Worm (Caenorhabditis elegans): Measurements from ENCODE around the gene K11G9.5.
A peak's percentile ranks its signal among the peaks of the same experiment; 100 is the strongest.

The K11G9.5 gene

DNA sequence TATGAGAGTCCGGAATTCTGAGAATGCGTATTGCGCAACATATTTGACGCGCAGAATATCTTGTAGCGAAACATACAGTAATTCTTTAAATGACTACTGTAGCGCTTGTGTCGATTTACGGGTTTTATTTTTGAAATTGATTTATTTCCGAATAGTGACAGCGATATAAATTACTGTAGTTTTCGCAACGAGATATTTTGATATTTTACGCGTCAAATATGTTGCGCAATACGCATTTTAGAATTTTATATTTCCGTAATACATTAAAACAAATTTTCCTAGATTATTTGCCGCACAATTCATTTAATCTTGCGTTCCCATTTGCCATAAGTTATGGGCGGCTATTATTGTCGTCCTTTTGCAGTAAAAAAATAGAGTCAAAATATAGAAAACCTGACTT is 17.1 kb upstream of the K11G9.5 start:
- TF ChIP-seq nhr-90 (tag; optimal IDR thresholded peaks at IDR 0.05; ENCODE audit: poor library complexity) (no peak), pag-3 (tag; optimal IDR thresholded peaks at IDR 0.05; ENCODE audit: borderline replicate concordance, insufficient read depth) (no peak), lsy-2 (tag; optimal IDR thresholded peaks at IDR 0.05) (no peak), lin-13 (GFP tag; optimal IDR thresholded peaks at IDR 0.05) (no peak), skn-1 (tag; optimal IDR thresholded peaks at IDR 0.05) (no peak), isw-1 (GFP tag; IDR thresholded peaks at IDR 0.05) (no peak), nhr-77 (tag; optimal IDR thresholded peaks at IDR 0.05) (no peak), C04F5.9 (tag; optimal IDR thresholded peaks at IDR 0.05) (no peak), irx-1 (tag; optimal IDR thresholded peaks at IDR 0.05) (no peak), lin-14 (GFP tag; optimal IDR thresholded peaks at IDR 0.05) (no peak), jun-1 (tag; optimal IDR thresholded peaks at IDR 0.05) (no peak), egl-27 (tag; optimal IDR thresholded peaks at IDR 0.05) (no peak), lir-3 (tag; optimal IDR thresholded peaks at IDR 0.05; ENCODE audit: poor library complexity) (no peak), nhr-47 (tag; optimal IDR thresholded peaks at IDR 0.05) (no peak), efl-1 (optimal IDR thresholded peaks at IDR 0.05) (no peak), efl-1 (GFP tag; optimal IDR thresholded peaks at IDR 0.05 in 1 of 2) (no peak)

DNA sequence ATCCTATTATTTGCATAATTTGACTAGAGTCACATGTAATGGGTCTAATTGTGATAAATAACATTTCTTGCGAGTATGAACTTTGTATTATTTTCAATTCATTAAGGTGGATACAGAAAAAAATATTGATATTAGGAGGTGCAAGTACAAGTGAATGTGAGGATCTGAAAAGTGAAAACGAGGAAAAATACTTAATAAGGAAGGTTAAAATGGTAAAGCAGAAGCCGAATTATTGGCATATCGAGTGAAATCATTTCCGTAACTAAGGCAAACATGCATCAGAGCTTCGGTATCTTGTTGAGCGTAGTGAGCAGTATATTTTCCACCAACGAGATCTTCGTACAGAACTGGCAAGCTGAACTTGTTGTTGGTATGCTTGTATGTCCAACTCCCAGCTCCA is 16.2 kb upstream of the K11G9.5 start:
- TF ChIP-seq xbp-1 (tag; optimal IDR thresholded peaks at IDR 0.05) (no peak), C16A3.4 (tag; optimal IDR thresholded peaks at IDR 0.05) (no peak), pqm-1 (tag; optimal IDR thresholded peaks at IDR 0.05) (no peak), ama-1 (optimal IDR thresholded peaks at IDR 0.05) (no peak)

DNA sequence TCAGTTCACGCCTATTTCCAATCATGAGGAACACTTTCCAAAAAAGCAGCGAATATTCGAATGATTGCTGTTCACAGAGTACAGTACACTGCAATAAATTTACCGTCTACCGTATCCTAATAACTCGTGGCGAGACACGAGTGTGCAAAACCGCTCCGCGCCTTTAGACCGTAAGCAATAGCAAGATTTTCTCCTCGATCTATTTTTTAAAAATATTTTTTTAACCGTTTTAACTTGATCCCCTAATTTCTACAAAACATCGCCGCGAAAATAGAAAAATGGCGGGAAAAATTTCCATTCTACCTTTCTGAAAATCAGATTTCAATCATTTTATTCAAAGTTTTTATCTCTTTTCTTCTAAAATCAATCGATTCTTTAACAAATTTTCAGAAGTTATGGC is 14.4 kb upstream of the K11G9.5 start, which contains the start of gene era-1:
TSS of gene era-1 (plus strand) at position 366 of the 400 bp plus-strand sequence.
- TF ChIP-seq unc-62 (GFP tag; optimal IDR thresholded peaks at IDR 0.05) (no peak), snu-23 (GFP tag; optimal IDR thresholded peaks at IDR 0.05) (no peak), mdl-1 (tag; optimal IDR thresholded peaks at IDR 0.05) (no peak), swsn-7 (tag; optimal IDR thresholded peaks at IDR 0.05) (no peak), nhr-76 (tag; optimal IDR thresholded peaks at IDR 0.05) (no peak), unc-30 (tag; optimal IDR thresholded peaks at IDR 0.05) (no peak), blmp-1 (tag; optimal IDR thresholded peaks at IDR 0.05) (no peak), lin-14 (GFP tag; optimal IDR thresholded peaks at IDR 0.05) (no peak), nhr-84 (tag; optimal IDR thresholded peaks at IDR 0.05) (no peak), ceh-90 (tag; optimal IDR thresholded peaks at IDR 0.05) (no peak), mep-1 (tag; optimal IDR thresholded peaks at IDR 0.05) (no peak)

DNA sequence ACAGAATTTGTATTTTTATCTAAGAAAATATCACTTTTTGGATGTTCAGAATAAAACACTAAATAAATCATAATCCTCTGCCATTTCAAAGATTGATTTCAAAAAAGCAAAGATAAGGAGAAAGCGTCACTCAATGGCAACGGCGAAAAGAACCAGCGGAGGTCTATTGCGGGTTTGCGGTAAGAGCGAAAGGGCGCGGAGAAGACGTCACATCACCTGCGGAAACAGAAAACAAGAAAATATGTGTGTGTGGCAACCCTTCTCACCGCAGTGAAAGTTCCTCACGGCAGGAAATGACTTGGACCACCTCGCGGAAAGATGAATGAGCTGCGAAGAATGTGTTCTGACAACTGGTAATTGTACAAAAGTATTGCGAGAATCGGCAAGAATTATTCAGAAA is 11.5 kb upstream of the K11G9.5 start:
- TF ChIP-seq hlh-4 (tag; optimal IDR thresholded peaks at IDR 0.05) (no peak), blmp-1 (tag; optimal IDR thresholded peaks at IDR 0.05) (peak; percentile 91)

DNA sequence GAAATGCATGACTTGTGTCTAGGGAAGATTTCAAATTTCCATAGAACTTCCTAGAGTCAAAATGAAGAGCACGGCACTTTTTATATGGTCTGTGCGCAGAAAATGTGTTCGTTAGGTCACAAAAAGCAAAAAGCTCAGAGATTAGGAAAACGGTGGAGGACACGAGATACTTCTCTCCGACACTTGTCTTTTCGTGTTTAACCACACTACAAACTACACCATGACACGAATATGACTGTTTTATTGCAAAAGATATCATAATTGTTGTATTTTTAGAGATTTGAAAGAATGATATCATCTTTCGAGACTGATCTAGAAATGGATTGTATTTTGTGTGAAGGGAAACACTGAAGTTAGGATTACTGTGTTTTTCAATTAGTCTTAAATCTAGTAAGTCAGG is 10.7 kb upstream of the K11G9.5 start:
- no peak for TF ChIP-seq ztf-11 (tag; optimal IDR thresholded peaks at IDR 0.05)
- TF ChIP-seq tlp-1 (tag; optimal IDR thresholded peaks at IDR 0.05): no peak
- peak; percentile 18 for TF ChIP-seq nhr-20 (tag; optimal IDR thresholded peaks at IDR 0.05)
- peak; percentile 25 for TF ChIP-seq nhr-85 (tag)
- TF ChIP-seq tbx-2 (tag; optimal IDR thresholded peaks at IDR 0.05): no peak
- TF ChIP-seq nhr-90 (tag; optimal IDR thresholded peaks at IDR 0.05; ENCODE audit: poor library complexity): no peak
- no peak for TF ChIP-seq egl-27 (tag; optimal IDR thresholded peaks at IDR 0.05)
- no peak for TF ChIP-seq Y116A8C.19 (tag; optimal IDR thresholded peaks at IDR 0.05; ENCODE audit: borderline replicate concordance)
- no peak for TF ChIP-seq dsc-1 (tag; optimal IDR thresholded peaks at IDR 0.05)
